Fruit fly (Drosophila melanogaster): Measurements from ENCODE around the gene CG4511.
A peak's percentile ranks its signal among the peaks of the same experiment; 100 is the strongest.

CG4511 gene

DNA sequence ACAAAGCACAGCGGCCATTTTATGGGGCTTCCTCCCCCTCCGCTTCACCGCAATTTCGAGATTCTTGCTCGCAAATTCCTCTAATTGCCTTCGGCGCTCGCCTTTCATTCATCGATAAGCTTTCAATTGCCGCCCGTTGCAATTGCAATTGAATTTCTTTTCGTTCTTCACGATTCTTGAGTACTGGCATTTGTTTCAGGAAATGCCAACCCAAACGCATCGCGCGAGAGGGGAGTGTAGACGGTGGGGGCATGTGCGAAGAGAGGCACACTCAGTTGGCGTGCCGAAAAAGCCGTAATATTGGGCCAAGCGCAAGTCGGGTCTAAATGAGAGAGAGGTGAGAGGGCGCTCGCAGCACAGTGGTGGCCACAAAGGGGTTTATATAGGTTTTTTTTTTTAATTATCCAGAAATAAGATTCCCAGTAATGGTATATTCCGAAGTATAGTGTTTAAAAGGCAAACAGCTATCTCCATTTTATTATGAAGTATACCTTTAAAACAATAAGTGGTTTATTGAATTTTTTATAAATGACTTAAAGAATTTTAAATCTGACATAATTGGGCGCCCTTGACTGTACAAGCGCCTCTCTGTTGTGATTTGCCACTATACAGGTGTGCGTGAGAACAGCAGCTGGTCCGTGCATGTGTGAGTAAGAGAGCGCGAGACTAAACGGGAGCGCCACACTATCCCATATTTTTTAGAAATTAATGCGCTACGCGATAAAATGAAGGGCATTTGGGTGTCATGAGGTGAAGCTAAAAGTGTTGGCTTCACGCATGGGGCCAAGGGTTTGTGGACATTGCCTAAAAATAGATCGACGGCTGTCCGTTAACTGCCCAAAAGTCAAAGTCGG is 32.4 kb downstream of the CG4511 start (continued):
- TF ChIP-seq H2.0 (GFP tag; IDR thresholded peaks at IDR 0.05) (peak; percentile 72), CG12104 (GFP tag; optimal IDR thresholded peaks at IDR 0.05) (peak; percentile 87), Aef1 (GFP tag; IDR thresholded peaks at IDR 0.05) (peak; percentile 83), CG42726 (GFP tag; IDR thresholded peaks at IDR 0.05; ENCODE audit: partially characterized antibody) (no peak), E2f2 (GFP tag; IDR thresholded peaks at IDR 0.05) (peak; percentile 76), Dek (tag; optimal IDR thresholded peaks at IDR 0.05) (peak; percentile 86), HmgZ (tag; optimal IDR thresholded peaks at IDR 0.05) (peak; percentile 92), CG12155 (GFP tag; optimal IDR thresholded peaks at IDR 0.05) (peak; percentile 85), chif (GFP tag; optimal IDR thresholded peaks at IDR 0.05) (peak; percentile 69 to 89), lab (GFP tag; optimal IDR thresholded peaks at IDR 0.05) (peak; percentile 96), Hmx (GFP tag; optimal IDR thresholded peaks at IDR 0.05) (peak; percentile 84), CG11560 (tag; IDR thresholded peaks at IDR 0.05) (peak; percentile 75; the same call in 2 of the 3 replicates), CG16779 (GFP tag; IDR thresholded peaks at IDR 0.05) (0 out of 2 replicates have a peak, but pooled peaks have one; percentile 8), CG11695 (GFP tag; IDR thresholded peaks at IDR 0.05) (peak; percentile 85), Doc3 (GFP tag; IDR thresholded peaks at IDR 0.05; ENCODE audit: partially characterized antibody) (no peak), luna (GFP tag; optimal IDR thresholded peaks at IDR 0.05) (peak; percentile 33), CG12391 (tag; optimal IDR thresholded peaks at IDR 0.05) (peak; percentile 94), Hr39 (optimal IDR thresholded peaks at IDR 0.05) (no peak), Chrac-16 (GFP tag; optimal IDR thresholded peaks at IDR 0.05) (peak; percentile 86), ac (GFP tag; optimal IDR thresholded peaks at IDR 0.05) (peak; percentile 62), cas (GFP tag; IDR thresholded peaks at IDR 0.05) (peak; percentile 75), Doc2 (GFP tag; IDR thresholded peaks at IDR 0.05) (peak; percentile 37; the same call in 1 of the 2 replicates), pfk (GFP tag; optimal IDR thresholded peaks at IDR 0.05) (no peak), cwo (GFP tag; optimal IDR thresholded peaks at IDR 0.05) (peak; percentile 91), al (GFP tag; IDR thresholded peaks at IDR 0.05) (peak; percentile 74), dpn (GFP tag; optimal IDR thresholded peaks at IDR 0.05) (peak; percentile 78 to 89), Med (GFP tag) (peak; percentile 97), CG13123 (GFP tag; optimal IDR thresholded peaks at IDR 0.05) (peak; percentile 45), fru (optimal IDR thresholded peaks at IDR 0.05) (no peak), BEAF-32 (GFP tag; optimal IDR thresholded peaks at IDR 0.05) (peak; percentile 6), CG10959 (GFP tag; IDR thresholded peaks at IDR 0.05) (0 out of 2 replicates have a peak, but pooled peaks have one; percentile 24), Bteb2 (GFP tag; optimal IDR thresholded peaks at IDR 0.05) (peak; percentile 88), CG5180 (GFP tag; optimal IDR thresholded peaks at IDR 0.05) (peak; percentile 70), Optix (GFP tag; IDR thresholded peaks at IDR 0.05) (peak; percentile 58; the same call in 1 of the 3 replicates), CG1603 (tag; optimal IDR thresholded peaks at IDR 0.05) (peak; percentile 53), CG6791 (GFP tag; IDR thresholded peaks at IDR 0.05; ENCODE audit: partially characterized antibody) (no peak), gfzf (GFP tag; optimal IDR thresholded peaks at IDR 0.05) (peak; percentile 6), CG16815 (GFP tag; optimal IDR thresholded peaks at IDR 0.05) (peak; percentile 85), ci (GFP tag; IDR thresholded peaks at IDR 0.05) (peak; percentile 90), cg (GFP tag; optimal IDR thresholded peaks at IDR 0.05) (peak; percentile 93), odd (GFP tag; optimal IDR thresholded peaks at IDR 0.05) (peak; percentile 94), twi (tag; optimal IDR thresholded peaks at IDR 0.05) (peak; percentile 56), CG9215 (GFP tag; IDR thresholded peaks at IDR 0.05) (peak; percentile 91), CG17612 (GFP tag; IDR thresholded peaks at IDR 0.05) (peak; percentile 30; the same call in 1 of the 2 replicates), CG14710 (tag; optimal IDR thresholded peaks at IDR 0.05) (peak; percentile 76), otp (GFP tag; IDR thresholded peaks at IDR 0.05) (peak; percentile 44; the same call in 1 of the 3 replicates), CG14667 (GFP tag; IDR thresholded peaks at IDR 0.05) (peak; percentile 75), corto (GFP tag; optimal IDR thresholded peaks at IDR 0.05) (peak; percentile 80), Lim3 (GFP tag; IDR thresholded peaks at IDR 0.05) (peak; percentile 56)

All from whole organism, embryonic.